Worm (Caenorhabditis elegans) whole organism, L3 larva: ENCODE data around the gene C17G10.1.
A peak's percentile ranks its signal among the peaks of the same experiment; 100 is the strongest.

Source experiments
- ZK546.5 ChIP-seq: sonication (generic microtip); optimal IDR thresholded peaks from 2 replicates; lab custom pipeline; 2017; ENCODE audit warnings: missing biosample characterization, missing genetic modification characterization
- ama-1 ChIP-seq: fragments of 150-350 bp; optimal IDR thresholded peaks from 2 replicates; lab custom pipeline; 2018
- ceh-16 ChIP-seq: sonication (generic microtip); optimal IDR thresholded peaks from 2 replicates; lab custom pipeline; 2017; ENCODE audit warnings: missing biosample characterization, missing genetic modification characterization
- ceh-28 ChIP-seq: fragments of 150-350 bp; optimal IDR thresholded peaks from 2 replicates; lab custom pipeline; 2014; ENCODE audit warnings: missing biosample characterization, missing genetic modification reagents, missing genetic modification characterization
- ceh-82 ChIP-seq: fragments of 150-350 bp; optimal IDR thresholded peaks from 2 replicates; lab custom pipeline; 2014; ENCODE audit warnings: missing biosample characterization, missing genetic modification characterization
- ceh-9 ChIP-seq: sonication (generic microtip); optimal IDR thresholded peaks from 2 replicates; lab custom pipeline; 2018; ENCODE audit warnings: missing biosample characterization, missing genetic modification characterization
- egl-27 ChIP-seq: sonication (generic microtip); optimal IDR thresholded peaks from 4 replicates; lab custom pipeline; 2017; ENCODE audit warnings: missing biosample characterization, missing genetic modification reagents, missing genetic modification characterization
- egl-5 ChIP-seq: fragments of 150-350 bp; optimal IDR thresholded peaks from 2 replicates; lab custom pipeline; 2017; ENCODE audit warnings: missing biosample characterization, missing genetic modification reagents, missing genetic modification characterization, inconsistent platforms
- elt-1 ChIP-seq: fragments of 150-350 bp; optimal IDR thresholded peaks from 2 replicates; lab custom pipeline; 2014; ENCODE audit warnings: missing biosample characterization, missing genetic modification characterization
- elt-2 ChIP-seq: sonication (generic microtip); optimal IDR thresholded peaks from 2 replicates; lab custom pipeline; 2016; ENCODE audit warnings: missing genetic modification reagents, mild to moderate bottlenecking, missing genetic modification characterization, missing compliant biosample characterization
- elt-3 ChIP-seq, 3 experiments: fragments of 150-350 bp in 1 of 3; sonication (generic microtip) in 2 of 3; optimal IDR thresholded peaks; 2 replicates in 2 of 3; 4 replicates in 1 of 3; lab custom pipeline; 2014 to 2017; ENCODE audit warnings: missing biosample characterization in 3 of 3, missing genetic modification characterization in 3 of 3
- eor-1 ChIP-seq, 2 experiments: fragments of 150-350 bp; optimal IDR thresholded peaks; 2 replicates each; lab custom pipeline; 2014 to 2018; ENCODE audit warnings: missing biosample characterization in 2 of 2, missing genetic modification characterization in 2 of 2
- fkh-10 ChIP-seq: sonication (generic microtip); optimal IDR thresholded peaks from 2 replicates; lab custom pipeline; 2017; ENCODE audit warnings: missing biosample characterization, missing genetic modification reagents, missing genetic modification characterization
- fkh-2 ChIP-seq: fragments of 150-350 bp; optimal IDR thresholded peaks from 2 replicates; lab custom pipeline; 2014; ENCODE audit warnings: missing biosample characterization, missing genetic modification reagents, missing genetic modification characterization
- fos-1 ChIP-seq: fragments of 150-350 bp; optimal IDR thresholded peaks from 2 replicates; lab custom pipeline; 2014; ENCODE audit warnings: missing biosample characterization, missing genetic modification characterization
- hmg-11 ChIP-seq: sonication (generic microtip); optimal IDR thresholded peaks from 2 replicates; lab custom pipeline; 2016; ENCODE audit warnings: missing genetic modification characterization, missing compliant biosample characterization
- jun-1 ChIP-seq: fragments of 150-350 bp; optimal IDR thresholded peaks from 2 replicates; lab custom pipeline; 2014; ENCODE audit warnings: missing biosample characterization, missing genetic modification reagents, missing genetic modification characterization
- lin-15B ChIP-seq: fragments of 150-350 bp; optimal IDR thresholded peaks from 2 replicates; lab custom pipeline; 2014; ENCODE audit warnings: missing biosample characterization, missing genetic modification characterization
- lin-39 ChIP-seq: fragments of 150-350 bp; optimal IDR thresholded peaks from 2 replicates; lab custom pipeline; 2018; ENCODE audit warnings: missing biosample characterization, missing genetic modification reagents, missing genetic modification characterization
- lsy-12 ChIP-seq: sonication (generic microtip); optimal IDR thresholded peaks from 2 replicates; lab custom pipeline; 2016; ENCODE audit warnings: mild to moderate bottlenecking, missing genetic modification characterization, missing compliant biosample characterization
- mdl-1 ChIP-seq: fragments of 150-350 bp; optimal IDR thresholded peaks from 2 replicates; lab custom pipeline; 2014; ENCODE audit warnings: missing biosample characterization, missing genetic modification characterization
- mml-1 ChIP-seq: fragments of 150-350 bp; sonication (generic microtip); optimal IDR thresholded peaks from 3 replicates; lab custom pipeline; 2014; ENCODE audit warnings: missing biosample characterization, missing genetic modification characterization
- nfya-1 ChIP-seq: sonication (generic microtip); optimal IDR thresholded peaks from 2 replicates; lab custom pipeline; 2017; ENCODE audit warnings: missing genetic modification characterization, mild to moderate bottlenecking, missing compliant biosample characterization, antibody characterized with exemption, moderate library complexity; ENCODE audit not compliant: insufficient read depth
- nhr-11 ChIP-seq: fragments of 150-350 bp; optimal IDR thresholded peaks from 2 replicates; lab custom pipeline; 2014; ENCODE audit warnings: missing biosample characterization, missing genetic modification characterization
- nhr-12 ChIP-seq: fragments of 150-350 bp; optimal IDR thresholded peaks from 2 replicates; lab custom pipeline; 2014; ENCODE audit warnings: missing biosample characterization, missing genetic modification characterization
- nhr-23 ChIP-seq: fragments of 150-350 bp; optimal IDR thresholded peaks from 2 replicates; lab custom pipeline; 2014; ENCODE audit warnings: missing biosample characterization, missing genetic modification reagents, missing genetic modification characterization
- nhr-237 ChIP-seq: fragments of 150-350 bp; optimal IDR thresholded peaks from 2 replicates; lab custom pipeline; 2014; ENCODE audit warnings: missing biosample characterization, missing genetic modification characterization
- nhr-25 ChIP-seq: sonication (generic microtip); optimal IDR thresholded peaks from 2 replicates; lab custom pipeline; 2017; ENCODE audit warnings: missing biosample characterization, missing genetic modification characterization
- nhr-28 ChIP-seq: fragments of 150-350 bp; optimal IDR thresholded peaks from 2 replicates; lab custom pipeline; 2014; ENCODE audit warnings: missing biosample characterization, missing genetic modification characterization
- nhr-43 ChIP-seq: sonication (generic microtip); optimal IDR thresholded peaks from 2 replicates; lab custom pipeline; 2016; ENCODE audit warnings: mild to moderate bottlenecking, missing genetic modification characterization, missing compliant biosample characterization; ENCODE audit not compliant: poor library complexity, severe bottlenecking
- nhr-67 ChIP-seq: fragments of 150-350 bp; optimal IDR thresholded peaks from 2 replicates; lab custom pipeline; 2014; ENCODE audit warnings: missing biosample characterization, missing genetic modification characterization
- nhr-76 ChIP-seq: fragments of 150-350 bp; sonication (generic microtip); optimal IDR thresholded peaks from 5 replicates; lab custom pipeline; 2014; ENCODE audit warnings: missing biosample characterization, missing genetic modification characterization
- pha-4 ChIP-seq: fragments of 150-350 bp; optimal IDR thresholded peaks from 2 replicates; lab custom pipeline; 2014; ENCODE audit warnings: missing biosample characterization, missing genetic modification reagents, missing genetic modification characterization
- pqm-1 ChIP-seq: fragments of 150-350 bp; optimal IDR thresholded peaks from 2 replicates; lab custom pipeline; 2017; ENCODE audit warnings: missing biosample characterization, missing genetic modification characterization, inconsistent platforms
- sea-2 ChIP-seq: fragments of 150-350 bp; sonication (generic microtip); optimal IDR thresholded peaks from 4 replicates; lab custom pipeline; 2014; ENCODE audit warnings: missing biosample characterization, missing genetic modification reagents, missing genetic modification characterization
- skn-1 ChIP-seq: fragments of 150-350 bp; optimal IDR thresholded peaks from 2 replicates; lab custom pipeline; 2014; ENCODE audit warnings: missing biosample characterization, missing genetic modification characterization
- snpc-4 ChIP-seq: fragments of 150-350 bp; optimal IDR thresholded peaks from 2 replicates; lab custom pipeline; 2014; ENCODE audit warnings: missing biosample characterization, missing genetic modification characterization
- tbx-2 ChIP-seq: sonication (generic microtip); optimal IDR thresholded peaks from 2 replicates; lab custom pipeline; 2016; ENCODE audit warnings: mild to moderate bottlenecking, missing genetic modification characterization, missing compliant biosample characterization
- unc-39 ChIP-seq: sonication (generic microtip); optimal IDR thresholded peaks from 4 replicates; lab custom pipeline; 2017; ENCODE audit warnings: missing biosample characterization, missing genetic modification characterization
- unc-62 ChIP-seq: fragments of 150-350 bp; sonication (generic microtip); optimal IDR thresholded peaks from 4 replicates; lab custom pipeline; 2014; ENCODE audit warnings: missing biosample characterization, missing genetic modification reagents, missing genetic modification characterization
- zag-1 ChIP-seq: fragments of 150-350 bp; optimal IDR thresholded peaks from 2 replicates; lab custom pipeline; 2014; ENCODE audit warnings: missing biosample characterization, missing genetic modification characterization
- ztf-11 ChIP-seq: fragments of 150-350 bp; optimal IDR thresholded peaks from 2 replicates; lab custom pipeline; 2014; ENCODE audit warnings: missing biosample characterization, missing genetic modification characterization
- ztf-4 ChIP-seq: fragments of 150-350 bp; optimal IDR thresholded peaks from 2 replicates; lab custom pipeline; 2014; ENCODE audit warnings: missing biosample characterization, missing genetic modification characterization

Gene C17G10.1

ce11 chrII:5599326-5600044 lies 3.1 kb downstream of the C17G10.1 start, which contains the start of gene C17G10.10 (continued):
- no peak for TF ChIP-seq unc-39
- TF ChIP-seq nfya-1 (tag; lab: Kevin White, UChicago): peak; percentile 75
- TF ChIP-seq ztf-11 (tag; lab: Kevin White, UChicago): no peak
- peak in 1 of 3 experiments; percentile 30 for TF ChIP-seq elt-3 (tag; optimal IDR thresholded peaks at IDR 0.05; lab: Kevin White, UChicago)
- no peak for TF ChIP-seq fkh-10 (GFP tag; lab: Kevin White, UChicago)
- no peak for TF ChIP-seq nhr-11
- peak; percentile 9 for TF ChIP-seq nhr-12
- TF ChIP-seq lsy-12 (tag; lab: Kevin White, UChicago): peak; percentile 61
- TF ChIP-seq ceh-9 (tag; lab: Kevin White, UChicago): no peak

- no peak for TF ChIP-seq nhr-25 (tag; lab: Kevin White, UChicago)
Measured at ce11 chrII:5603194-5603593, 6.8 kb downstream of the C17G10.1 start, which contains the start of gene C17G10.6. C17G10.6 (minus strand) TSS chrII:5603294.

ce11 chrII:5604441-5604840 lies 8.1 kb downstream of the C17G10.1 start:
- no peak for TF ChIP-seq tbx-2 (tag; lab: Kevin White, UChicago)
- TF ChIP-seq nfya-1 (tag; lab: Kevin White, UChicago): no peak
- TF ChIP-seq nhr-28 (tag; lab: Kevin White, UChicago): no peak
- no peak for TF ChIP-seq unc-39
- TF ChIP-seq nhr-23: no peak
- no peak for TF ChIP-seq elt-2 (tag; lab: Kevin White, UChicago)
- TF ChIP-seq nhr-12: no peak
- no peak for TF ChIP-seq nhr-43 (tag; lab: Kevin White, UChicago)
- no peak for TF ChIP-seq ceh-16 (tag; lab: Kevin White, UChicago)
- TF ChIP-seq egl-5 (tag; lab: Kevin White, UChicago): no peak
- no peak for TF ChIP-seq sea-2 (GFP tag; lab: Kevin White, UChicago)
- no peak for TF ChIP-seq ztf-11 (tag; lab: Kevin White, UChicago)
- TF ChIP-seq pqm-1 (tag; lab: Kevin White, UChicago): no peak
- no peak for TF ChIP-seq fkh-2
- TF ChIP-seq lin-15B: no peak
- TF ChIP-seq, all 47 proteins: peak for 0

- TF ChIP-seq skn-1 (tag; lab: Kevin White, UChicago): no peak
- TF ChIP-seq mdl-1 (tag; lab: Kevin White, UChicago): peak; percentile 23
- peak; percentile 93 for TF ChIP-seq unc-62
- no peak for TF ChIP-seq egl-27 (tag; lab: Kevin White, UChicago)
- no peak for TF ChIP-seq lin-15B
- no peak for TF ChIP-seq pha-4 (tag; lab: Kevin White, UChicago)
- peak; percentile 89 for TF ChIP-seq elt-2 (tag; lab: Kevin White, UChicago)
- peak; percentile 80 for TF ChIP-seq ceh-28 (tag; lab: Kevin White, UChicago)
- no peak for TF ChIP-seq fos-1 (tag; lab: Kevin White, UChicago)
- no peak for TF ChIP-seq nhr-11
- peak; percentile 5 for TF ChIP-seq lsy-12 (tag; lab: Kevin White, UChicago)
- TF ChIP-seq snpc-4: no peak
- TF ChIP-seq elt-3 (tag; optimal IDR thresholded peaks at IDR 0.05; lab: Kevin White, UChicago): peak; percentile 93 to 96 (median 93)
- TF ChIP-seq jun-1 (tag; lab: Kevin White, UChicago): no peak
- peak; percentile 94 for TF ChIP-seq nhr-23
- no peak for TF ChIP-seq lin-39
- TF ChIP-seq egl-5 (tag; lab: Kevin White, UChicago): no peak
- TF ChIP-seq ama-1 (lab: Kevin White, UChicago): no peak
- no peak for TF ChIP-seq ceh-9 (tag; lab: Kevin White, UChicago)
- no peak for TF ChIP-seq nhr-12
- no peak for TF ChIP-seq ceh-82
- TF ChIP-seq nhr-43 (tag; lab: Kevin White, UChicago): peak; percentile 90
- no peak for TF ChIP-seq sea-2 (GFP tag; lab: Kevin White, UChicago)
- TF ChIP-seq elt-1: peak; percentile 72
- no peak for TF ChIP-seq fkh-2
- TF ChIP-seq pqm-1 (tag; lab: Kevin White, UChicago): no peak
- peak; percentile 85 for TF ChIP-seq nhr-25 (tag; lab: Kevin White, UChicago)
- no peak for TF ChIP-seq fkh-10 (GFP tag; lab: Kevin White, UChicago)
- TF ChIP-seq ceh-16 (tag; lab: Kevin White, UChicago): no peak
- TF ChIP-seq ztf-11 (tag; lab: Kevin White, UChicago): no peak
- no peak for TF ChIP-seq nhr-237 (tag; lab: Kevin White, UChicago)
- TF ChIP-seq nhr-76 (tag; lab: Kevin White, UChicago): peak; percentile 48
- TF ChIP-seq ZK546.5 (tag; lab: Kevin White, UChicago): no peak
- no peak for TF ChIP-seq ztf-4
- TF ChIP-seq eor-1 (tag; optimal IDR thresholded peaks at IDR 0.05; lab: Kevin White, UChicago): no peak
- no peak for TF ChIP-seq nhr-67 (tag; lab: Kevin White, UChicago)
- TF ChIP-seq zag-1 (tag; lab: Kevin White, UChicago): no peak
- TF ChIP-seq tbx-2 (tag; lab: Kevin White, UChicago): peak; percentile 39
- TF ChIP-seq nfya-1 (tag; lab: Kevin White, UChicago): no peak
- TF ChIP-seq mml-1 (tag; lab: Kevin White, UChicago): no peak
- no peak for TF ChIP-seq hmg-11 (tag; lab: Kevin White, UChicago)
Measured at ce11 chrII:5605538-5605945, 9.2 kb downstream of the C17G10.1 start.
